Worm (Caenorhabditis elegans) whole organism, L3 larva: ENCODE measurements around the gene Y38H6C.13.

Experiments used
- R02D3.7 ChIP-seq: fragments of 150-350 bp; optimal IDR thresholded peaks from 2 replicates; lab custom pipeline; 2014; ENCODE audit warnings: missing biosample characterization, missing genetic modification characterization
- ZK546.5 ChIP-seq: sonication (generic microtip); optimal IDR thresholded peaks from 2 replicates; lab custom pipeline; 2017; ENCODE audit warnings: missing biosample characterization, missing genetic modification characterization
- aly-2 ChIP-seq: fragments of 150-350 bp; optimal IDR thresholded peaks from 2 replicates; lab custom pipeline; 2014; ENCODE audit warnings: missing biosample characterization, missing genetic modification characterization
- ama-1 ChIP-seq: fragments of 150-350 bp; optimal IDR thresholded peaks from 2 replicates; lab custom pipeline; 2018
- ceh-28 ChIP-seq: fragments of 150-350 bp; optimal IDR thresholded peaks from 2 replicates; lab custom pipeline; 2014; ENCODE audit warnings: missing biosample characterization, missing genetic modification reagents, missing genetic modification characterization
- ceh-9 ChIP-seq: sonication (generic microtip); optimal IDR thresholded peaks from 2 replicates; lab custom pipeline; 2018; ENCODE audit warnings: missing biosample characterization, missing genetic modification characterization
- daf-12 ChIP-seq: fragments of 150-350 bp; optimal IDR thresholded peaks from 2 replicates; lab custom pipeline; 2014; ENCODE audit warnings: missing biosample characterization, missing genetic modification reagents, missing genetic modification characterization
- egl-27 ChIP-seq: sonication (generic microtip); optimal IDR thresholded peaks from 4 replicates; lab custom pipeline; 2017; ENCODE audit warnings: missing biosample characterization, missing genetic modification reagents, missing genetic modification characterization
- egl-5 ChIP-seq: fragments of 150-350 bp; optimal IDR thresholded peaks from 2 replicates; lab custom pipeline; 2017; ENCODE audit warnings: missing biosample characterization, missing genetic modification reagents, missing genetic modification characterization, inconsistent platforms
- elt-1 ChIP-seq: fragments of 150-350 bp; optimal IDR thresholded peaks from 2 replicates; lab custom pipeline; 2014; ENCODE audit warnings: missing biosample characterization, missing genetic modification characterization
- elt-2 ChIP-seq: sonication (generic microtip); optimal IDR thresholded peaks from 2 replicates; lab custom pipeline; 2016; ENCODE audit warnings: missing genetic modification reagents, mild to moderate bottlenecking, missing genetic modification characterization, missing compliant biosample characterization
- eor-1 ChIP-seq, 2 experiments: fragments of 150-350 bp; optimal IDR thresholded peaks; 2 replicates each; lab custom pipeline; 2014 to 2018; ENCODE audit warnings: missing biosample characterization in 2 of 2, missing genetic modification characterization in 2 of 2
- fkh-2 ChIP-seq: fragments of 150-350 bp; optimal IDR thresholded peaks from 2 replicates; lab custom pipeline; 2014; ENCODE audit warnings: missing biosample characterization, missing genetic modification reagents, missing genetic modification characterization
- fos-1 ChIP-seq: fragments of 150-350 bp; optimal IDR thresholded peaks from 2 replicates; lab custom pipeline; 2014; ENCODE audit warnings: missing biosample characterization, missing genetic modification characterization
- hmg-11 ChIP-seq: sonication (generic microtip); optimal IDR thresholded peaks from 2 replicates; lab custom pipeline; 2016; ENCODE audit warnings: missing genetic modification characterization, missing compliant biosample characterization
- jun-1 ChIP-seq: fragments of 150-350 bp; optimal IDR thresholded peaks from 2 replicates; lab custom pipeline; 2014; ENCODE audit warnings: missing biosample characterization, missing genetic modification reagents, missing genetic modification characterization
- lin-15B ChIP-seq: fragments of 150-350 bp; optimal IDR thresholded peaks from 2 replicates; lab custom pipeline; 2014; ENCODE audit warnings: missing biosample characterization, missing genetic modification characterization
- lin-39 ChIP-seq: fragments of 150-350 bp; optimal IDR thresholded peaks from 2 replicates; lab custom pipeline; 2018; ENCODE audit warnings: missing biosample characterization, missing genetic modification reagents, missing genetic modification characterization
- lsy-12 ChIP-seq: sonication (generic microtip); optimal IDR thresholded peaks from 2 replicates; lab custom pipeline; 2016; ENCODE audit warnings: mild to moderate bottlenecking, missing genetic modification characterization, missing compliant biosample characterization
- nfya-1 ChIP-seq: sonication (generic microtip); optimal IDR thresholded peaks from 2 replicates; lab custom pipeline; 2017; ENCODE audit warnings: missing genetic modification characterization, mild to moderate bottlenecking, missing compliant biosample characterization, antibody characterized with exemption, moderate library complexity; ENCODE audit not compliant: insufficient read depth
- nhr-11 ChIP-seq: fragments of 150-350 bp; optimal IDR thresholded peaks from 2 replicates; lab custom pipeline; 2014; ENCODE audit warnings: missing biosample characterization, missing genetic modification characterization
- nhr-12 ChIP-seq: fragments of 150-350 bp; optimal IDR thresholded peaks from 2 replicates; lab custom pipeline; 2014; ENCODE audit warnings: missing biosample characterization, missing genetic modification characterization
- nhr-23 ChIP-seq: fragments of 150-350 bp; optimal IDR thresholded peaks from 2 replicates; lab custom pipeline; 2014; ENCODE audit warnings: missing biosample characterization, missing genetic modification reagents, missing genetic modification characterization
- nhr-237 ChIP-seq: fragments of 150-350 bp; optimal IDR thresholded peaks from 2 replicates; lab custom pipeline; 2014; ENCODE audit warnings: missing biosample characterization, missing genetic modification characterization
- nhr-25 ChIP-seq: sonication (generic microtip); optimal IDR thresholded peaks from 2 replicates; lab custom pipeline; 2017; ENCODE audit warnings: missing biosample characterization, missing genetic modification characterization
- nhr-43 ChIP-seq: sonication (generic microtip); optimal IDR thresholded peaks from 2 replicates; lab custom pipeline; 2016; ENCODE audit warnings: mild to moderate bottlenecking, missing genetic modification characterization, missing compliant biosample characterization; ENCODE audit not compliant: poor library complexity, severe bottlenecking
- nhr-77 ChIP-seq: fragments of 150-350 bp; optimal IDR thresholded peaks from 2 replicates; lab custom pipeline; 2014; ENCODE audit warnings: missing biosample characterization, missing genetic modification characterization
- pha-4 ChIP-seq: fragments of 150-350 bp; optimal IDR thresholded peaks from 2 replicates; lab custom pipeline; 2014; ENCODE audit warnings: missing biosample characterization, missing genetic modification reagents, missing genetic modification characterization
- snpc-4 ChIP-seq: fragments of 150-350 bp; optimal IDR thresholded peaks from 2 replicates; lab custom pipeline; 2014; ENCODE audit warnings: missing biosample characterization, missing genetic modification characterization
- tbx-2 ChIP-seq: sonication (generic microtip); optimal IDR thresholded peaks from 2 replicates; lab custom pipeline; 2016; ENCODE audit warnings: mild to moderate bottlenecking, missing genetic modification characterization, missing compliant biosample characterization
- zag-1 ChIP-seq: fragments of 150-350 bp; optimal IDR thresholded peaks from 2 replicates; lab custom pipeline; 2014; ENCODE audit warnings: missing biosample characterization, missing genetic modification characterization
- ztf-11 ChIP-seq: fragments of 150-350 bp; optimal IDR thresholded peaks from 2 replicates; lab custom pipeline; 2014; ENCODE audit warnings: missing biosample characterization, missing genetic modification characterization
- ztf-4 ChIP-seq: fragments of 150-350 bp; optimal IDR thresholded peaks from 2 replicates; lab custom pipeline; 2014; ENCODE audit warnings: missing biosample characterization, missing genetic modification characterization

Gene Y38H6C.13

DNA sequence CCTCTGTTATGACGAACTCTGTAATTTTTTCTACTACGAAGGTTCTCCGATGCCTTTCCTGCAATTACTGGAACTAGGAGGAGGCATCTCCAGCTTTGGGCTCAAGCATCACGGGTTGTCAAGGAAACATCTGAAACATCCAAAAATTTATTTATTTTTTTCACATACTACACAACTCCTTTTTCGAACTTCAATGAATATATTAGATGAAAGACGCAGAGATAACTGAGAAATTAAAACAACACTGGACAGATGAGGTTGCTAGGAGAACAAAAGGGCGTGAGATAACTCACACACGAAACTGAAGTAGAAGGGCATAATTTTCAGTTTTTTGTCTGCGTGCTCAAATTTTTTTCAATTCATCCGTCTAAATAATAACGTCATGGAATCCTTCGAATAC lies at the start of gene Y38H6C.13:
Y38H6C.13 (plus strand) TSS at position 301 of the 400 bp plus-strand sequence.
- TF ChIP-seq aly-2: no peak
- TF ChIP-seq elt-1 (tag; lab: Kevin White, UChicago): no peak
- no peak for TF ChIP-seq egl-27

- TF ChIP-seq ztf-4 (tag; lab: Kevin White, UChicago) (no peak), nhr-25 (peak; percentile 44), nfya-1 (tag; lab: Kevin White, UChicago) (peak; percentile 79), fos-1 (no peak), egl-5 (no peak), lin-15B (peak; percentile 69), ama-1 (peak; percentile 18), ceh-28 (tag; lab: Kevin White, UChicago) (peak; percentile 46), R02D3.7 (tag; lab: Kevin White, UChicago) (peak; percentile 93), pha-4 (tag; lab: Kevin White, UChicago) (peak; percentile 81), daf-12 (tag; lab: Kevin White, UChicago) (no peak), lin-39 (tag; lab: Kevin White, UChicago) (peak; percentile 57), jun-1 (tag; lab: Kevin White, UChicago) (no peak), hmg-11 (tag; lab: Kevin White, UChicago) (peak; percentile 12), ztf-11 (tag; lab: Kevin White, UChicago) (no peak), elt-2 (tag; lab: Kevin White, UChicago) (peak; percentile 27), nhr-43 (peak; percentile 44), nhr-23 (peak; percentile 64), lsy-12 (no peak), nhr-11 (tag; lab: Kevin White, UChicago) (peak; percentile 18), zag-1 (tag; lab: Kevin White, UChicago) (no peak)
Observed at ce11 chrV:20479013-20479739, 48.4 kb upstream of the Y38H6C.13 start, which contains the start of the genes calf-1 and rpl-2. TSS of gene calf-1 (minus strand) at chrV:20479089. TSS of gene rpl-2 (plus strand) at chrV:20479689.

DNA sequence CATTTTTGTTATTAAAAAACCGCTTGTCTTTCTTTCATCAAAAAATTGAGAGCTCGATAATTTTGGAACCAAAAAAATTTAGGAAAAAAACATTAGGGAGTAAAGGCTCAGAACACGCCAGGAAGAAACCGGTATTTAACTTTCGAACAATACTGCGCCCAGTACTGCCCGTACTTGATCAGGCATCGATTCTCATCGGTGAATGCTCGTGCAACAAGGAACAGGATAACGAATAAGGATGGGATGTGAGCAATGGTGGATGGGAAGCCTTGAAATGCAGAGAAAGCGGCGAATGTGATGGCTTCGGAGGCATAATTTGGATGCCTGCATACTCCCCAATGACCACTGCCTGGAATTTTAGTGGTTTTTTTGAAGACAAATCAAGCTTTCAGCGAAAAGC lies 46.8 kb upstream of the Y38H6C.13 start:
- TF ChIP-seq elt-2 (tag; lab: Kevin White, UChicago) (no peak), nhr-11 (tag; lab: Kevin White, UChicago) (no peak), lsy-12 (no peak), tbx-2 (no peak), eor-1 (tag; optimal IDR thresholded peaks at IDR 0.05; lab: Kevin White, UChicago) (no peak), ama-1 (no peak), nhr-43 (no peak), egl-27 (no peak), ZK546.5 (no peak)

DNA sequence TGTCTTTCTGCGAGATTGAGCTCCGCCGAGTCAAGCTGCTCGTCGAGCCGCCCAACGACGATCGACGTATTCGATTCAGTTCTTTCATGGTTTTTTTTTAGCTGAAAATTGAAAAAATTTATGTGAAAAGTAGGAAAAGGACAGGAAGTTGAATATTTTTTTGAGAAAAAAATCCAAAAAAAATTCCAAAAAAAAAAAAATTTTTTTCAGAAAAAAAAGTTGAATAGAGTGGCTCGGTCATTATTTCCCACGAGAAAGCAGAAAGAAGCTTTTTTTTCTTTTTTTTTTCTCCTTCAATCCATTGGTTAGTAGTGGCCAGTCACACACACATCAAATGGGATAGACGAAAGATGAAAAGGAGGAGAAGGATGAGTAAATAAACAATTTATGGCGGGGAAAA lies 42.3 kb upstream of the Y38H6C.13 start, which contains the start of gene dhcr-7:
dhcr-7 (minus strand) TSS at position 101 of the 400 bp plus-strand sequence.
- no peak for TF ChIP-seq ama-1
- TF ChIP-seq lin-39 (tag; lab: Kevin White, UChicago): no peak
- TF ChIP-seq eor-1 (tag; optimal IDR thresholded peaks at IDR 0.05; lab: Kevin White, UChicago): no peak
- no peak for TF ChIP-seq lsy-12
- TF ChIP-seq snpc-4 (tag; lab: Kevin White, UChicago): no peak
- TF ChIP-seq daf-12 (tag; lab: Kevin White, UChicago): no peak
- TF ChIP-seq fkh-2 (tag; lab: Kevin White, UChicago): no peak
- no peak for TF ChIP-seq R02D3.7 (tag; lab: Kevin White, UChicago)
- no peak for TF ChIP-seq nhr-12 (tag; lab: Kevin White, UChicago)
- no peak for TF ChIP-seq ceh-9 (tag; lab: Kevin White, UChicago)
- TF ChIP-seq pha-4 (tag; lab: Kevin White, UChicago): no peak
- no peak for TF ChIP-seq lin-15B
- TF ChIP-seq nhr-237 (tag; lab: Kevin White, UChicago): no peak
- no peak for TF ChIP-seq nhr-77 (tag; lab: Kevin White, UChicago)
- TF ChIP-seq nhr-23: no peak

ce11 chrV:20486549-20486948 lies 41.0 kb upstream of the Y38H6C.13 start:
- TF ChIP-seq nfya-1 (tag; lab: Kevin White, UChicago): peak; percentile 16
- TF ChIP-seq fos-1: no peak
